Fruit fly (Drosophila melanogaster): ENCODE data around the gene CG1812.

CG1812 gene

dm6 chrX:20480382-20480781, 31.0 kb upstream of the CG1812 start (continued):
- TF ChIP-seq Hey (tag; optimal IDR thresholded peaks at IDR 0.05) (no peak), CG12299 (tag; optimal IDR thresholded peaks at IDR 0.05) (no peak), Rx (GFP tag; IDR thresholded peaks at IDR 0.05) (0 out of 2 replicates have a peak, but pooled peaks have one; percentile 24), CG33557 (GFP tag; optimal IDR thresholded peaks at IDR 0.05) (no peak), Xbp1 (GFP tag; optimal IDR thresholded peaks at IDR 0.05) (peak; percentile 79), CG7372 (GFP tag; IDR thresholded peaks at IDR 0.05) (no peak), chm (GFP tag; IDR thresholded peaks at IDR 0.05) (peak; percentile 58; the same call in 1 of the 2 replicates), gcm2 (GFP tag; optimal IDR thresholded peaks at IDR 0.05) (peak; percentile 29), Nf-YA (GFP tag; IDR thresholded peaks at IDR 0.05) (0 out of 2 replicates have a peak, but pooled peaks have one; percentile 27), CG2875 (GFP tag; optimal IDR thresholded peaks at IDR 0.05) (peak; percentile 67), Doc3 (GFP tag; IDR thresholded peaks at IDR 0.05; ENCODE audit: partially characterized antibody) (no peak), CTCF (GFP tag; optimal IDR thresholded peaks at IDR 0.05) (no peak), lmd (GFP tag; IDR thresholded peaks at IDR 0.05) (peak; percentile 67), pnt (GFP tag; optimal IDR thresholded peaks at IDR 0.05) (no peak), CG6791 (GFP tag; IDR thresholded peaks at IDR 0.05; ENCODE audit: partially characterized antibody) (no peak), CG18476 (GFP tag; optimal IDR thresholded peaks at IDR 0.05) (peak; percentile 35), CG11696 (GFP tag; IDR thresholded peaks at IDR 0.05) (peak; percentile 54), Sox100B (GFP tag; optimal IDR thresholded peaks at IDR 0.05) (no peak), CG1832 (GFP tag; optimal IDR thresholded peaks at IDR 0.05) (no peak), CG9609 (GFP tag; optimal IDR thresholded peaks at IDR 0.05) (peak; percentile 79), hb (GFP tag; IDR thresholded peaks at IDR 0.05; ENCODE audit: partially characterized antibody) (no peak), CG10147 (GFP tag; optimal IDR thresholded peaks at IDR 0.05) (no peak), sisA (GFP tag; IDR thresholded peaks at IDR 0.05) (peak; percentile 70), CG2199 (GFP tag; IDR thresholded peaks at IDR 0.05) (peak; percentile 54; the same call in 1 of the 3 replicates), Nf-YB (GFP tag; optimal IDR thresholded peaks at IDR 0.05) (peak; percentile 37), grau (tag; optimal IDR thresholded peaks at IDR 0.05) (peak; percentile 71), CG17568 (GFP tag; optimal IDR thresholded peaks at IDR 0.05) (no peak), CG10979 (tag; optimal IDR thresholded peaks at IDR 0.05) (peak; percentile 64), CG11723 (GFP tag; optimal IDR thresholded peaks at IDR 0.05) (no peak), dmrt99B (tag; optimal IDR thresholded peaks at IDR 0.05) (peak; percentile 76), CG1647 (GFP tag; optimal IDR thresholded peaks at IDR 0.05) (peak; percentile 64), CG18011 (GFP tag; optimal IDR thresholded peaks at IDR 0.05) (peak; percentile 36), CG12744 (GFP tag; optimal IDR thresholded peaks at IDR 0.05) (peak; percentile 56), CrebB (tag; optimal IDR thresholded peaks at IDR 0.05) (peak; percentile 38), Sox102F (GFP tag; optimal IDR thresholded peaks at IDR 0.05) (peak; percentile 84), inv (GFP tag; IDR thresholded peaks at IDR 0.05; ENCODE audit: partially characterized antibody) (no peak), unpg (GFP tag; optimal IDR thresholded peaks at IDR 0.05) (peak; percentile 85), CG9817 (tag; optimal IDR thresholded peaks at IDR 0.05) (peak; percentile 56), sug (tag; optimal IDR thresholded peaks at IDR 0.05) (no peak), CG12104 (GFP tag; optimal IDR thresholded peaks at IDR 0.05) (no peak), CG1233 (GFP tag; optimal IDR thresholded peaks at IDR 0.05) (peak; percentile 41), CG31441 (GFP tag; IDR thresholded peaks at IDR 0.05) (no peak; the same call in 1 of the 2 replicates), CG14965 (GFP tag; optimal IDR thresholded peaks at IDR 0.05; ENCODE audit: borderline replicate concordance) (peak; percentile 22), CG8089 (GFP tag; optimal IDR thresholded peaks at IDR 0.05) (peak; percentile 48), CG4328 (GFP tag; optimal IDR thresholded peaks at IDR 0.05) (no peak), emc (GFP tag; optimal IDR thresholded peaks at IDR 0.05) (peak; percentile 46), CG10321 (GFP tag; IDR thresholded peaks at IDR 0.05) (no peak; the same call in 1 of the 2 replicates), CG2129 (GFP tag; IDR thresholded peaks at IDR 0.05; ENCODE audit: partially characterized antibody) (no peak), Bteb2 (GFP tag; optimal IDR thresholded peaks at IDR 0.05) (peak; percentile 64), lov (optimal IDR thresholded peaks at IDR 0.05) (no peak), lov (GFP tag; IDR thresholded peaks at IDR 0.05) (0 out of 3 replicates have a peak, but pooled peaks have one; percentile 10)
